Worm (Caenorhabditis elegans): ENCODE data around the gene F31E8.5.

Gene F31E8.5

ce11 chrII:6824524-6824923, 17.5 kb upstream of the F31E8.5 start:
- TF ChIP-seq unc-62 (GFP tag; optimal IDR thresholded peaks at IDR 0.05) = no peak

- TF ChIP-seq unc-62 (GFP tag; optimal IDR thresholded peaks at IDR 0.05) = no peak
Observed at ce11 chrII:6823912-6824311, 16.9 kb upstream of the F31E8.5 start.

- no peak for TF ChIP-seq unc-62 (GFP tag; optimal IDR thresholded peaks at IDR 0.05)
Observed at ce11 chrII:6823233-6823632, 16.2 kb upstream of the F31E8.5 start.

ce11 chrII:6822347-6822746, 15.3 kb upstream of the F31E8.5 start:
- TF ChIP-seq unc-62 (GFP tag; optimal IDR thresholded peaks at IDR 0.05) = no peak

- no peak for TF ChIP-seq unc-62 (GFP tag; optimal IDR thresholded peaks at IDR 0.05)
Observed at ce11 chrII:6821832-6822231, 14.8 kb upstream of the F31E8.5 start.

ce11 chrII:6821118-6821517, 14.1 kb upstream of the F31E8.5 start:
- no peak for TF ChIP-seq unc-62 (GFP tag; optimal IDR thresholded peaks at IDR 0.05)

ce11 chrII:6820278-6820971, 13.4 kb upstream of the F31E8.5 start:
- TF ChIP-seq unc-62 (GFP tag; optimal IDR thresholded peaks at IDR 0.05) = no peak

ce11 chrII:6816324-6816723, 9.3 kb upstream of the F31E8.5 start:
- no peak for TF ChIP-seq unc-62 (GFP tag; optimal IDR thresholded peaks at IDR 0.05)

- no peak for TF ChIP-seq unc-62 (GFP tag; optimal IDR thresholded peaks at IDR 0.05)
Observed at ce11 chrII:6812514-6812913, 5.5 kb upstream of the F31E8.5 start.

ce11 chrII:6810663-6811062, 3.6 kb upstream of the F31E8.5 start, which contains the start of gene snt-1:
Gene snt-1, plus strand, starts transcription at chrII:6810963.
- TF ChIP-seq unc-62 (GFP tag; optimal IDR thresholded peaks at IDR 0.05) = no peak

- TF ChIP-seq unc-62 (GFP tag; optimal IDR thresholded peaks at IDR 0.05) = no peak
Observed at ce11 chrII:6808539-6808938, 1.5 kb upstream of the F31E8.5 start.

ce11 chrII:6803024-6803423, 4.0 kb downstream of the F31E8.5 start, which contains the start of gene tab-1:
Gene tab-1, plus strand, starts transcription at chrII:6803324.
- no peak for TF ChIP-seq unc-62 (GFP tag; optimal IDR thresholded peaks at IDR 0.05)

- TF ChIP-seq unc-62 (GFP tag; optimal IDR thresholded peaks at IDR 0.05) = no peak
Observed at ce11 chrII:6801262-6801661, 5.8 kb downstream of the F31E8.5 start.

- no peak for TF ChIP-seq unc-62 (GFP tag; optimal IDR thresholded peaks at IDR 0.05)
Observed at ce11 chrII:6800104-6800711, 6.9 kb downstream of the F31E8.5 start, which contains the start of gene F31E8.4. Gene F31E8.4, minus strand, starts transcription at chrII:6800154.

ce11 chrII:6791891-6792290, 15.2 kb downstream of the F31E8.5 start, which contains the start of gene T13C2.2:
Gene T13C2.2, plus strand, starts transcription at chrII:6792191.
- no peak for TF ChIP-seq unc-62 (GFP tag; optimal IDR thresholded peaks at IDR 0.05)

ce11 chrII:6788672-6789298, 18.3 kb downstream of the F31E8.5 start, which contains the start of gene T13C2.3:
Gene T13C2.3, plus strand, starts transcription at chrII:6789248.
- TF ChIP-seq unc-62 (GFP tag; optimal IDR thresholded peaks at IDR 0.05) = no peak

ce11 chrII:6783377-6783829, 23.7 kb downstream of the F31E8.5 start, which contains the start of gene gldi-2:
Gene gldi-2, plus strand, starts transcription at chrII:6783427.
- no peak for TF ChIP-seq unc-62 (GFP tag; optimal IDR thresholded peaks at IDR 0.05)
